ENCODE assay signal across 6 worm cellular contexts in the genomic region with DNA sequence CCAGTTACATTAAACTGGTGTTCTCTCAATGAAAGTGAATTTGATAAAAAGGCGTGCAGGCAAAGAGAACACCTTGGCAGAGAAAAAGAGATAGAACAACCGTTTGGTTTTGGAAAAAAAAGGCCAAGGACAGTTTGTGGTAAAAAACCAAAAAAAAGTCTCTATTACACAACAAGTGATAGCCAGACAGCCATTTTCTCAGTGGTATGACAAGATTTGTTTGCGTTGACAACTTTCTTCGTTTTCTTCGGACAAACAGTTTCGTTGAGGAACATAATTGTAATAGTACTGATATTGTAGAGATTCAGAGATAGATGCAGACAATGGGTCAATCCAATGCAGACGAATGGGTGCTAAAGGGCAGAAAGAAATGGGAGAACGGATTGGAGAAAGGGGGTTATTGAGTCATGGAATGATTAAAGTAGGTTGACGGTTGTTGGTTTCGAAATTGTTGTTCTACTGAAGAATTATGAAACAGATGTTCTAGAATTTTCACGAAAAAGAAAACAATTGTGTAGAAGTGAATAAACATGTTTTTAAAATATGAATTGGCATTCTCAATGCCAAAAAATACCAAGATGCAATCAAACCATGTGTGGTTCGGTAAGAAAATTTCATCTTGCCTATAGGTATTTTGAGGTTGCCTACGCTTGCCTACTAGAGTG.
TF ChIP-seq lines count a peak whose summit lies in the region.

No protein-coding gene starts in this region.

TF ChIP-seq in whole organism, L1 larva, 84 proteins besides CTCF, POLR2A, EP300 and RAD21 (continues in another document):
- TF ChIP-seq skn-1 (tag; optimal IDR thresholded peaks at IDR 0.05; lab: Kevin White, UChicago): peak; percentile 0
- TF ChIP-seq zag-1 (tag; optimal IDR thresholded peaks at IDR 0.05; lab: Kevin White, UChicago): no peak
- peak in 1 of 6 experiments; percentile 6 for TF ChIP-seq elt-3 (tag; optimal IDR thresholded peaks at IDR 0.05; lab: Kevin White, UChicago)
- peak; percentile 51 for TF ChIP-seq ama-1 (optimal IDR thresholded peaks at IDR 0.05; lab: Kevin White, UChicago)
- no peak for TF ChIP-seq dpl-1 (GFP tag; optimal IDR thresholded peaks at IDR 0.05; lab: Kevin White, UChicago)
- TF ChIP-seq C04F5.9 (tag; optimal IDR thresholded peaks at IDR 0.05; lab: Kevin White, UChicago): no peak
- TF ChIP-seq Y116A8C.19 (tag; optimal IDR thresholded peaks at IDR 0.05; lab: Kevin White, UChicago; ENCODE audit: borderline replicate concordance): no peak
- TF ChIP-seq nhr-19 (GFP tag; conservative IDR thresholded peaks at IDR 0.05; lab: Robert Waterston, UW): no peak
- TF ChIP-seq lin-14 (GFP tag; optimal IDR thresholded peaks at IDR 0.05; lab: Kevin White, UChicago): peak; percentile 65
- TF ChIP-seq mab-9 (GFP tag; IDR thresholded peaks at IDR 0.05; lab: Robert Waterston, UW): no peak
- no peak for TF ChIP-seq nhr-76 (tag; optimal IDR thresholded peaks at IDR 0.05; lab: Kevin White, UChicago)
- TF ChIP-seq nhr-90 (tag; optimal IDR thresholded peaks at IDR 0.05; lab: Kevin White, UChicago; ENCODE audit: poor library complexity): no peak
- no peak for TF ChIP-seq unc-30 (tag; optimal IDR thresholded peaks at IDR 0.05; lab: Kevin White, UChicago)
- TF ChIP-seq nhr-85 (tag; lab: Kevin White, UChicago): peak; percentile 57

TF ChIP-seq in whole organism, L2 larva, 48 proteins besides CTCF, POLR2A, EP300 and RAD21 (continues in another document):
- TF ChIP-seq ztf-4 (tag; optimal IDR thresholded peaks at IDR 0.05; lab: Kevin White, UChicago) (no peak), lsy-2 (tag; optimal IDR thresholded peaks at IDR 0.05; lab: Kevin White, UChicago) (peak in 1 of 2 experiments; percentile 9), sma-9 (GFP tag; optimal IDR thresholded peaks at IDR 0.05; lab: Kevin White, UChicago) (peak; percentile 24), sma-9 (tag; optimal IDR thresholded peaks at IDR 0.05; lab: Kevin White, UChicago) (no peak), nhr-23 (tag; optimal IDR thresholded peaks at IDR 0.05; lab: Kevin White, UChicago) (no peak), F13H6.1 (tag; optimal IDR thresholded peaks at IDR 0.05; lab: Kevin White, UChicago) (peak; percentile 9), Y55F3AM.14 (GFP tag; optimal IDR thresholded peaks at IDR 0.05; lab: Kevin White, UChicago) (peak; percentile 35), nhr-6 (tag; optimal IDR thresholded peaks at IDR 0.05; lab: Kevin White, UChicago) (peak; percentile 17), fos-1 (tag; optimal IDR thresholded peaks at IDR 0.05; lab: Kevin White, UChicago) (peak; percentile 29), mdl-1 (tag; optimal IDR thresholded peaks at IDR 0.05; lab: Kevin White, UChicago) (no peak), unc-39 (tag; optimal IDR thresholded peaks at IDR 0.05; lab: Kevin White, UChicago) (no peak), blmp-1 (tag; optimal IDR thresholded peaks at IDR 0.05; lab: Kevin White, UChicago; ENCODE audit: insufficient read depth) (peak; percentile 94), mbf-1 (tag; optimal IDR thresholded peaks at IDR 0.05; lab: Kevin White, UChicago) (no peak), sma-3 (GFP tag; optimal IDR thresholded peaks at IDR 0.05; lab: Kevin White, UChicago) (peak; percentile 56)

TF ChIP-seq in whole organism, L3 larva, 47 proteins besides CTCF, POLR2A, EP300 and RAD21 (continues in another document):
- peak; percentile 68 for TF ChIP-seq egl-5 (tag; optimal IDR thresholded peaks at IDR 0.05; lab: Kevin White, UChicago)
- TF ChIP-seq nhr-28 (tag; optimal IDR thresholded peaks at IDR 0.05; lab: Kevin White, UChicago): no peak
- TF ChIP-seq nhr-76 (tag; optimal IDR thresholded peaks at IDR 0.05; lab: Kevin White, UChicago): no peak
- peak; percentile 5 for TF ChIP-seq jun-1 (tag; optimal IDR thresholded peaks at IDR 0.05; lab: Kevin White, UChicago)
- peak; percentile 64 for TF ChIP-seq nhr-23 (tag; optimal IDR thresholded peaks at IDR 0.05; lab: Kevin White, UChicago)
- no peak for TF ChIP-seq mml-1 (tag; optimal IDR thresholded peaks at IDR 0.05; lab: Kevin White, UChicago)
- TF ChIP-seq lsy-12 (tag; optimal IDR thresholded peaks at IDR 0.05; lab: Kevin White, UChicago): no peak
- no peak for TF ChIP-seq sea-2 (GFP tag; optimal IDR thresholded peaks at IDR 0.05; lab: Kevin White, UChicago)
- peak; percentile 46 for TF ChIP-seq ama-1 (optimal IDR thresholded peaks at IDR 0.05; lab: Kevin White, UChicago)
- peak; percentile 85 for TF ChIP-seq nhr-25 (tag; optimal IDR thresholded peaks at IDR 0.05; lab: Kevin White, UChicago)
- TF ChIP-seq fkh-10 (GFP tag; optimal IDR thresholded peaks at IDR 0.05; lab: Kevin White, UChicago): no peak
- peak; percentile 32 for TF ChIP-seq nhr-43 (tag; optimal IDR thresholded peaks at IDR 0.05; lab: Kevin White, UChicago; ENCODE audit: poor library complexity, severe bottlenecking)
- TF ChIP-seq lin-39 (tag; optimal IDR thresholded peaks at IDR 0.05; lab: Kevin White, UChicago): no peak
- peak; percentile 63 for TF ChIP-seq pha-4 (tag; optimal IDR thresholded peaks at IDR 0.05; lab: Kevin White, UChicago)

TF ChIP-seq in whole organism, L4 larva, 104 proteins besides CTCF, POLR2A, EP300 and RAD21 (continues in another document):
- TF ChIP-seq ceh-44 (GFP tag; IDR thresholded peaks at IDR 0.05; lab: Robert Waterston, UW) (no peak), pha-4 (GFP tag; IDR thresholded peaks at IDR 0.05; lab: Robert Waterston, UW) (no peak), pha-4 (tag; optimal IDR thresholded peaks at IDR 0.05; lab: Kevin White, UChicago) (no peak), nhr-102 (tag; optimal IDR thresholded peaks at IDR 0.05; lab: Kevin White, UChicago) (no peak), F37D6.2 (tag; optimal IDR thresholded peaks at IDR 0.05; lab: Kevin White, UChicago) (no peak), lir-3 (tag; optimal IDR thresholded peaks at IDR 0.05; lab: Kevin White, UChicago) (no peak), ceh-32 (tag; optimal IDR thresholded peaks at IDR 0.05; lab: Kevin White, UChicago; ENCODE audit: poor library complexity) (no peak), F49E8.2 (tag; optimal IDR thresholded peaks at IDR 0.05; lab: Kevin White, UChicago; ENCODE audit: borderline replicate concordance) (no peak), T20F7.1 (GFP tag; optimal IDR thresholded peaks at IDR 0.05; lab: Kevin White, UChicago) (no peak), pqm-1 (tag; optimal IDR thresholded peaks at IDR 0.05; lab: Kevin White, UChicago) (no peak), mxl-3 (GFP tag; optimal IDR thresholded peaks at IDR 0.05; lab: Kevin White, UChicago) (peak; percentile 37), cey-2 (tag; optimal IDR thresholded peaks at IDR 0.05; lab: Kevin White, UChicago; ENCODE audit: borderline replicate concordance, insufficient read depth) (peak; percentile 82), nhr-28 (tag; optimal IDR thresholded peaks at IDR 0.05; lab: Kevin White, UChicago) (peak; percentile 70), mep-1 (tag; optimal IDR thresholded peaks at IDR 0.05; lab: Kevin White, UChicago) (no peak), ZK337.2 (GFP tag; IDR thresholded peaks at IDR 0.05; lab: Robert Waterston, UW) (no peak)

TF ChIP-seq in whole organism, midembryonic, 9 proteins besides CTCF, POLR2A, EP300 and RAD21:
- TF ChIP-seq ztf-23 (GFP tag; IDR thresholded peaks at IDR 0.05; lab: Robert Waterston, UW) (0 out of 2 replicates have a peak, but pooled peaks have one; percentile 50), ref-1 (GFP tag; conservative IDR thresholded peaks at IDR 0.05; lab: Robert Waterston, UW) (no peak), tab-1 (GFP tag; IDR thresholded peaks at IDR 0.05; lab: Robert Waterston, UW) (no peak), flt-1 (GFP tag; IDR thresholded peaks at IDR 0.05; lab: Robert Waterston, UW) (no peak)

TF ChIP-seq in whole organism, young adult, 124 proteins besides CTCF, POLR2A, EP300 and RAD21:
- 0 out of 2 replicates have a peak, but pooled peaks have one; percentile 27 for TF ChIP-seq dox-1 (GFP tag; IDR thresholded peaks at IDR 0.05; lab: Robert Waterston, UW)
- TF ChIP-seq ama-1 (optimal IDR thresholded peaks at IDR 0.05; lab: Kevin White, UChicago): peak; percentile 12
- TF ChIP-seq ama-1 (GFP tag; optimal IDR thresholded peaks at IDR 0.05; lab: Kevin White, UChicago): no peak
- peak; percentile 80 for TF ChIP-seq lin-40 (tag; optimal IDR thresholded peaks at IDR 0.05; lab: Kevin White, UChicago)
- no peak for TF ChIP-seq unc-62 (GFP tag; optimal IDR thresholded peaks at IDR 0.05; lab: Kevin White, UChicago)
- TF ChIP-seq cebp-1 (GFP tag; IDR thresholded peaks at IDR 0.05; lab: Robert Waterston, UW): peak; percentile 55
- TF ChIP-seq cebp-1 (tag; optimal IDR thresholded peaks at IDR 0.05; lab: Kevin White, UChicago): peak; percentile 79
- peak; percentile 73 for TF ChIP-seq ztf-26 (tag; optimal IDR thresholded peaks at IDR 0.05; lab: Kevin White, UChicago)
- no peak for TF ChIP-seq hmg-20 (GFP tag; IDR thresholded peaks at IDR 0.05; lab: Robert Waterston, UW)
- TF ChIP-seq hmg-1.2 (GFP tag; IDR thresholded peaks at IDR 0.05; lab: Robert Waterston, UW): peak; percentile 67; the same call in 1 of the 2 replicates
TF ChIP-seq in whole organism, young adult: peak in this region for 6.
